Fruit fly (Drosophila melanogaster): Measurements from ENCODE around the gene CG7906.

CG7906 gene

DNA sequence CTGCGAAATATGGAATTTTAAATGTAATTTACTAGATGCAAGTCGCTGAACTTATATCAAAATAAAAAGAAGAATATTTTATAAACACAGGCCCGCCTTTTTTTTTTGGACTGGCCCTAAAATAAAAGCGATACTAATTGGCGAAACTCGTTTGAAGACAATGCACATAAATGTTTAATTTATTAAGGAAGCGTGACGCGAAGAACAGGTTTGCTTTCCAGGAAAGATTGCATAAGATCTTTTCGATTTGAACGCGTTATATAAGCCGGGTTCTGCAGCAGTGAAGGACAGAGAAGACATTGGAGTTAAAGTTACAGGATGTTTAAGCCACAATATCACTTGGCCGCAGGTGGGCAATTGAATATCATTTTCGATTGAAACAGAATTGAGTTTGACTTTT is 3.3 kb upstream of the CG7906 start, which contains the start of gene CG7924:
Gene CG7924 (plus strand): TSS at position 301 of the 400 bp plus-strand sequence.
- no peak for TF ChIP-seq CG34367 (tag; optimal IDR thresholded peaks at IDR 0.05)
- no peak for TF ChIP-seq Snoo (tag; optimal IDR thresholded peaks at IDR 0.05)
- no peak for TF ChIP-seq Ets98B (GFP tag; IDR thresholded peaks at IDR 0.05)
- no peak for TF ChIP-seq CG9948 (tag; optimal IDR thresholded peaks at IDR 0.05)
- no peak for TF ChIP-seq fd96Ca (GFP tag; IDR thresholded peaks at IDR 0.05)
- TF ChIP-seq CG12605 (GFP tag; IDR thresholded peaks at IDR 0.05) = no peak
- TF ChIP-seq Pif1B (GFP tag; optimal IDR thresholded peaks at IDR 0.05) = no peak
- no peak for TF ChIP-seq D1 (tag; optimal IDR thresholded peaks at IDR 0.05)
- TF ChIP-seq CG14655 (GFP tag; optimal IDR thresholded peaks at IDR 0.05) = no peak

DNA sequence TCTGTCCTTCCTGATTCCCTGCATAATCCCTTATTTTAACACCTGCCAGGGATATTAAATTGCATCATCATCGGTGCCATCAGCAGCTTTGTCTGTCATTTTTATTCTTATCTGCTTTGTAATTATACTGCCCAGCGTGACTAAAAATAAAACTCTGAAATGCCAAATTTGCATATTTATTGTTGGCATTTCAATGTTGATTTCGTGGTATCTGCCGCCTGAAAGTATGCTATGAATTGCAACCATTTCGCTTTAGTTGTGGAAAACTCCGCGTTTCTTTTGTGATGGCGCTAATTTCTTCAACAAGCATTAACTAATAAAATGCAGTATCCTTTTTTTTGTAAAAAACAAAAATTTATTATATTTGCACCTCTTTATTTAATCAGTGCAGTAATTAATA is 615 bp upstream of the CG7906 start, which contains the start of gene CG34244:
Gene CG34244 (minus strand): TSS at position 122 of the 400 bp plus-strand sequence.
- TF ChIP-seq D1 (tag; optimal IDR thresholded peaks at IDR 0.05) = peak; percentile 55
- no peak for TF ChIP-seq Pif1A (GFP tag; optimal IDR thresholded peaks at IDR 0.05)
- no peak for TF ChIP-seq CG9948 (tag; optimal IDR thresholded peaks at IDR 0.05)

DNA sequence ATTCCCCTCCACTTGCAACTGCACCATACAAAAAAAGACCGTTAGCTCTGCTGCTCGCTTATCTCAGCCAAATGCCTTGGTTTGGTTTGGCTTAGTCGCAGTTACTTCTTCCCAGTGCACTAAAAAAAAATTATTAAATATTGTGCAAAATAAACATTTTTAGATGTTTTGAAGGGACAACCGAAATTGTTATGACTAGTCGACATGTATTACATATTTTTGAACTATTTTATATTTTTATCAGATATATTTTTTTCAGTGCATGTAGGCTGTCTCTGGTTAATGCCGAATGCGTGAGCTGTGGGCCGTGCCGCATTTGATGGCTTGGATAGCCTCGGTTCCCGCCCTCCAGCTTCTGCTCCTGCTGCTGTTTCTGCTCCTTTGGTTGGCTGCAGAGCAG is 2.9 kb downstream of the CG7906 start:
- TF ChIP-seq CG9948 (tag; optimal IDR thresholded peaks at IDR 0.05) (peak; percentile 73), CG8301 (tag; optimal IDR thresholded peaks at IDR 0.05) (peak; percentile 85), Snoo (tag; optimal IDR thresholded peaks at IDR 0.05) (peak; percentile 43), Pif1B (GFP tag; optimal IDR thresholded peaks at IDR 0.05) (peak; percentile 46), D1 (tag; optimal IDR thresholded peaks at IDR 0.05) (peak; percentile 61), CG4496 (GFP tag; IDR thresholded peaks at IDR 0.05) (no peak), CG12605 (GFP tag; IDR thresholded peaks at IDR 0.05) (peak; percentile 47), CG15710 (tag; optimal IDR thresholded peaks at IDR 0.05) (peak; percentile 18), CG14655 (GFP tag; optimal IDR thresholded peaks at IDR 0.05) (peak; percentile 90), Ets98B (GFP tag; IDR thresholded peaks at IDR 0.05) (no peak; the same call in 1 of the 2 replicates), EcR (GFP tag; optimal IDR thresholded peaks at IDR 0.05) (no peak), CG32121 (GFP tag; IDR thresholded peaks at IDR 0.05) (peak; percentile 76), fd96Ca (GFP tag; IDR thresholded peaks at IDR 0.05) (no peak), CG8159 (tag; optimal IDR thresholded peaks at IDR 0.05) (peak; percentile 53), CG34367 (tag; optimal IDR thresholded peaks at IDR 0.05) (peak; percentile 31), gl (tag; optimal IDR thresholded peaks at IDR 0.05) (peak; percentile 24), CG17806 (tag; optimal IDR thresholded peaks at IDR 0.05) (peak; percentile 56), Pif1A (GFP tag; optimal IDR thresholded peaks at IDR 0.05) (peak; percentile 68)

DNA sequence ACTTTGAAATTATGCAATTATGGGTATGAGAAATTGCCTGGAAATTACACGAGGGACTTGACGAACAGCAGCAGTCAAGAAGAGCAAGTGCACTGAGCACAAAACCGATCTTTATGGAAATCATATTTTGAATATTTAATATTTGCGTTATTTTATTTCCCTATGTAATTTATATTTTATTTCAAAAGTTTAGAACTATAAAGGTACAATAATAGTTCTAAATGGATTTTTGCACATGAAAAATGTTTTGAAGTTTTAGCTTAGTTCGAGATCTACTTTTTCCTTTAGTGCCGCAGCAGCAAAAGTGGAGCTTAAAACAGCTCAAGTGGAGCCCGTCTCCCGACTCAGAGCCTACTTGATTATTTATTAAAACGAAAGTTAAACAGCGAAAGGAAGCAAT is 4.6 kb downstream of the CG7906 start:
- TF ChIP-seq CG32121 (GFP tag; IDR thresholded peaks at IDR 0.05) (no peak), Ets98B (GFP tag; IDR thresholded peaks at IDR 0.05) (no peak), Snoo (tag; optimal IDR thresholded peaks at IDR 0.05) (peak; percentile 21), EcR (GFP tag; optimal IDR thresholded peaks at IDR 0.05) (no peak), CG8159 (tag; optimal IDR thresholded peaks at IDR 0.05) (peak; percentile 73), CG34367 (tag; optimal IDR thresholded peaks at IDR 0.05) (peak; percentile 32), gl (tag; optimal IDR thresholded peaks at IDR 0.05) (no peak), CG10348 (GFP tag; IDR thresholded peaks at IDR 0.05) (no peak), rn (GFP tag; IDR thresholded peaks at IDR 0.05) (no peak), CG8301 (tag; optimal IDR thresholded peaks at IDR 0.05) (peak; percentile 48), CG15710 (tag; optimal IDR thresholded peaks at IDR 0.05) (peak; percentile 59), CG9948 (tag; optimal IDR thresholded peaks at IDR 0.05) (peak; percentile 51), CG14655 (GFP tag; optimal IDR thresholded peaks at IDR 0.05) (peak; percentile 60), CG13204 (GFP tag; optimal IDR thresholded peaks at IDR 0.05) (no peak), Pif1A (GFP tag; optimal IDR thresholded peaks at IDR 0.05) (peak; percentile 56), D1 (tag; optimal IDR thresholded peaks at IDR 0.05) (no peak), CG17806 (tag; optimal IDR thresholded peaks at IDR 0.05) (peak; percentile 53), Pif1B (GFP tag; optimal IDR thresholded peaks at IDR 0.05) (peak; percentile 36)

DNA sequence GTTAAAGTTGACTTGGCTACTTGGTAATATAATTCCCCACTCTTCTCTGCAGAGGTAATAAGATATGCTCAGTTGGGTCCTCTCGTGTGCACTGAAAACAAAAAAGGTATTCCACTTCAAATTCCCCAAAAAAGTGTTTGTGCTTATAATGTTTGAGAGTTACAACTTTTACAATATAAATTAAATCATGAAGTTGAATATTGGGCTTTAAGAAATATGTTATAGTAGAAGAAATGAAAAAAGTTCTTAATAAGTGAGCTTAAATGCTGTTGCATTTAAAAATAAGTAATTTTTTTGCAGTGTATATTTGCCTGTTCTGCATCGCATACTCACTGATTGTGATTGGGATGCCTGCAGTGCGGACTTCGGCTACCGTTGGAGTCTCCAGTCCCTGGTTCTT is 17.0 kb downstream of the CG7906 start:
- TF ChIP-seq D1 (tag; optimal IDR thresholded peaks at IDR 0.05) (no peak), CG14655 (GFP tag; optimal IDR thresholded peaks at IDR 0.05) (peak; percentile 85), Pif1A (GFP tag; optimal IDR thresholded peaks at IDR 0.05) (peak; percentile 59), CG9948 (tag; optimal IDR thresholded peaks at IDR 0.05) (peak; percentile 56), CG12605 (GFP tag; IDR thresholded peaks at IDR 0.05) (peak; percentile 56), CG34367 (tag; optimal IDR thresholded peaks at IDR 0.05) (no peak), CG8159 (tag; optimal IDR thresholded peaks at IDR 0.05) (peak; percentile 79), CG15710 (tag; optimal IDR thresholded peaks at IDR 0.05) (peak; percentile 57), Snoo (tag; optimal IDR thresholded peaks at IDR 0.05) (peak; percentile 65), CG4496 (GFP tag; IDR thresholded peaks at IDR 0.05) (peak; percentile 72; the same call in 2 of the 3 replicates), CG17806 (tag; optimal IDR thresholded peaks at IDR 0.05) (peak; percentile 13), rn (GFP tag; IDR thresholded peaks at IDR 0.05) (0 out of 2 replicates have a peak, but pooled peaks have one; percentile 15), CG13204 (GFP tag; optimal IDR thresholded peaks at IDR 0.05) (no peak), CG8301 (tag; optimal IDR thresholded peaks at IDR 0.05) (peak; percentile 84), Ets98B (GFP tag; IDR thresholded peaks at IDR 0.05) (peak; percentile 49; the same call in 1 of the 2 replicates), fd96Ca (GFP tag; IDR thresholded peaks at IDR 0.05) (no peak), EcR (GFP tag; optimal IDR thresholded peaks at IDR 0.05) (no peak), CG32121 (GFP tag; IDR thresholded peaks at IDR 0.05) (peak; percentile 64), Pif1B (GFP tag; optimal IDR thresholded peaks at IDR 0.05) (peak; percentile 53)

DNA sequence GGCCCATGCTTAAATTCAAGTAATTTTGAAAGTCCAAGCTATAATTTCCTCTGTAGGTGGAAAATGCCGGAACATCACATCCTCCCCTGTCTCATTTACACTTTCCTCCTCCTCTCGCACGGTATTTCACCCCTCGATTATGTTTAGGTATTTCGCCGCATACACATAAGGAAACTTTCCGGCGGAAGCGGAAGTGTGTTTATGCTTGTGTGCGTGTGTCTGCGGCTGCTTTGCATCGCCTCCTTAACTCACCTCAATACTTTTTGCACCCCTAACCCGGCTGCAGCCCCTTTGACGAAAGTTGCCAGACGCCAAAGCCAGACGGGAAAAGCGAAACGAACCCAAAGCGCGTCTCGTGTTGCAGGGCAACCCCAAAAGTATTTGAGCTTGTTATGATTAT is 26.3 kb downstream of the CG7906 start:
- TF ChIP-seq fd96Ca (GFP tag; IDR thresholded peaks at IDR 0.05) = no peak
- no peak for TF ChIP-seq CG9948 (tag; optimal IDR thresholded peaks at IDR 0.05)
- TF ChIP-seq CG17806 (tag; optimal IDR thresholded peaks at IDR 0.05) = no peak
- TF ChIP-seq gl (tag; optimal IDR thresholded peaks at IDR 0.05) = no peak
- no peak for TF ChIP-seq CG10348 (GFP tag; IDR thresholded peaks at IDR 0.05)
- TF ChIP-seq CG34367 (tag; optimal IDR thresholded peaks at IDR 0.05) = no peak
- TF ChIP-seq Pif1B (GFP tag; optimal IDR thresholded peaks at IDR 0.05) = no peak
- no peak for TF ChIP-seq CG32121 (GFP tag; IDR thresholded peaks at IDR 0.05)
- TF ChIP-seq CG8301 (tag; optimal IDR thresholded peaks at IDR 0.05) = no peak
- no peak for TF ChIP-seq CG13204 (GFP tag; optimal IDR thresholded peaks at IDR 0.05)
- no peak for TF ChIP-seq EcR (GFP tag; optimal IDR thresholded peaks at IDR 0.05)
